Fruit fly (Drosophila melanogaster) Kc167 (cell line): Measurements from ENCODE around the gene PIG-K.

Experiments
- h ChIP-seq: fragments of >200 bp; optimal IDR thresholded peaks from 3 replicates; lab custom pipeline; 2018; ENCODE audit warnings: missing external identifiers
- insv ChIP-seq: fragments of >200 bp; optimal IDR thresholded peaks from 3 replicates; lab custom pipeline; 2018; ENCODE audit warnings: missing external identifiers
- psq ChIP-seq: fragments of >200 bp; optimal IDR thresholded peaks from 2 replicates; lab custom pipeline; 2017; ENCODE audit warnings: missing external identifiers

dm6 chrX:2008953-2009452 lies at the start of gene PIG-K:
- no peak for TF ChIP-seq insv (lab: Kevin White, UChicago)
- no peak for TF ChIP-seq h
- no peak for TF ChIP-seq psq (lab: Kevin White, UChicago)
